Fruit fly (Drosophila melanogaster) whole organism, embryonic: ENCODE data around the gene CG9044.

ENCODE experiments used
- ATbp ChIP-seq: fragments of 200-800 bp; sonication (Bioruptor generic); optimal IDR thresholded peaks from 2 replicates; lab custom pipeline; 2017; ENCODE audit warnings: missing biosample characterization, mild to moderate bottlenecking, missing genetic modification characterization, missing genetic modification reagents
- Ada2b ChIP-seq: fragments of 200-800 bp; sonication (Bioruptor generic); IDR thresholded peaks from 2 replicates; pipeline ENCODE4 v1.3.6; 2022; ENCODE audit warnings: missing biosample characterization, missing genetic modification characterization
- Aef1 ChIP-seq: fragments of 200-800 bp; sonication (Bioruptor generic); IDR thresholded peaks from 3 replicates; pipeline ENCODE4 v1.3.6; 2022; ENCODE audit warnings: missing biosample characterization, missing genetic modification characterization
- Asciz ChIP-seq: fragments of 200-800 bp; sonication (Bioruptor generic); optimal IDR thresholded peaks from 2 replicates; lab custom pipeline; 2017; ENCODE audit warnings: missing biosample characterization, mild to moderate bottlenecking, missing genetic modification characterization, missing genetic modification reagents
- C15 ChIP-seq: fragments of 200-800 bp; sonication (Bioruptor generic); IDR thresholded peaks from 3 replicates; pipeline ENCODE4 v1.3.6; 2022; ENCODE audit warnings: missing biosample characterization, missing genetic modification characterization
- CG10959 ChIP-seq: fragments of 200-800 bp; sonication (Bioruptor generic); IDR thresholded peaks from 2 replicates; pipeline ENCODE4 v1.3.6; 2022; ENCODE audit warnings: missing biosample characterization, missing genetic modification characterization
- CG11085 ChIP-seq: fragments of 200-800 bp; sonication (Bioruptor generic); IDR thresholded peaks from 2 replicates; pipeline ENCODE4 v1.3.6; 2022; ENCODE audit warnings: missing biosample characterization, missing genetic modification characterization
- CG12769 ChIP-seq: fragments of 200-800 bp; sonication (Bioruptor generic); optimal IDR thresholded peaks from 2 replicates; lab custom pipeline; 2019; ENCODE audit warnings: missing biosample characterization, mild to moderate bottlenecking, missing genetic modification characterization, moderate library complexity
- CG13123 ChIP-seq: fragments of 200-800 bp; sonication (Bioruptor generic); optimal IDR thresholded peaks from 2 replicates; lab custom pipeline; 2016; ENCODE audit warnings: missing biosample characterization, missing genetic modification characterization
- CG14965 ChIP-seq: fragments of 200-800 bp; sonication (Bioruptor generic); optimal IDR thresholded peaks from 2 replicates; lab custom pipeline; 2016; ENCODE audit warnings: missing biosample characterization, missing genetic modification characterization, borderline replicate concordance
- CG17328 ChIP-seq: fragments of 200-800 bp; sonication (Bioruptor generic); IDR thresholded peaks from 2 replicates; pipeline ENCODE4 v1.3.6; 2022; ENCODE audit warnings: missing biosample characterization, missing genetic modification characterization
- CG31441 ChIP-seq: fragments of 200-800 bp; sonication (Bioruptor generic); IDR thresholded peaks from 2 replicates; pipeline ENCODE4 v1.3.6; 2022; ENCODE audit warnings: missing biosample characterization, missing genetic modification characterization
- CG32532 ChIP-seq: fragments of 200-800 bp; sonication (Bioruptor generic); IDR thresholded peaks from 2 replicates; pipeline ENCODE4 v1.3.6; 2022; ENCODE audit warnings: missing biosample characterization, missing genetic modification characterization
- CG5245 ChIP-seq: fragments of 200-800 bp; sonication (Bioruptor generic); optimal IDR thresholded peaks from 3 replicates; lab custom pipeline; 2016; ENCODE audit warnings: missing biosample characterization, missing genetic modification characterization
- CG6765 ChIP-seq: fragments of 200-800 bp; sonication (Bioruptor generic); optimal IDR thresholded peaks from 3 replicates; lab custom pipeline; 2017; ENCODE audit warnings: missing biosample characterization, mild to moderate bottlenecking, missing genetic modification characterization
- CG7372 ChIP-seq: fragments of 200-800 bp; sonication (Bioruptor generic); IDR thresholded peaks from 2 replicates; pipeline ENCODE4 v1.3.6; 2022; ENCODE audit warnings: missing biosample characterization, missing genetic modification characterization
- CG7839 ChIP-seq: fragments of 200-800 bp; sonication (Bioruptor generic); optimal IDR thresholded peaks from 3 replicates; lab custom pipeline; 2018; ENCODE audit warnings: missing biosample characterization, mild to moderate bottlenecking, missing genetic modification characterization, moderate library complexity
- CG8089 ChIP-seq: fragments of 200-800 bp; sonication (Bioruptor generic); optimal IDR thresholded peaks from 3 replicates; lab custom pipeline; 2016; ENCODE audit warnings: missing biosample characterization, missing genetic modification characterization
- CG9437 ChIP-seq: fragments of 200-800 bp; sonication (Bioruptor generic); optimal IDR thresholded peaks from 2 replicates; lab custom pipeline; 2018; ENCODE audit warnings: missing biosample characterization, mild to moderate bottlenecking, missing genetic modification characterization
- Dip3 ChIP-seq: fragments of 200-800 bp; sonication (Bioruptor generic); optimal IDR thresholded peaks from 3 replicates; lab custom pipeline; 2016; ENCODE audit warnings: missing biosample characterization, missing genetic modification characterization
- Doc3 ChIP-seq: fragments of 200-800 bp; sonication (Bioruptor generic); IDR thresholded peaks from 3 replicates; pipeline ENCODE4 v1.3.6; 2022; ENCODE audit warnings: missing biosample characterization, missing genetic modification characterization; ENCODE audit not compliant: partially characterized antibody
- GATAe ChIP-seq: fragments of 200-800 bp; sonication (Bioruptor generic); conservative IDR thresholded peaks from 2 replicates; pipeline ENCODE4 v1.3.6; 2022; ENCODE audit warnings: missing biosample characterization, missing genetic modification characterization
- Hr3 ChIP-seq: fragments of 200-800 bp; sonication (Bioruptor generic); optimal IDR thresholded peaks from 3 replicates; lab custom pipeline; 2016; ENCODE audit warnings: missing biosample characterization, missing genetic modification characterization
- Med ChIP-seq: fragments of 200-800 bp; sonication (Bioruptor generic); peaks from one replicate; lab custom pipeline; 2016; ENCODE audit warnings: missing biosample characterization, missing genetic modification characterization, mild to moderate bottlenecking, inconsistent platforms, moderate library complexity
- Mes4 ChIP-seq: fragments of 200-800 bp; sonication (Bioruptor generic); optimal IDR thresholded peaks from 2 replicates; lab custom pipeline; 2016; ENCODE audit warnings: missing biosample characterization, missing genetic modification characterization
- Mrtf ChIP-seq: fragments of 200-800 bp; sonication (Bioruptor generic); IDR thresholded peaks from 3 replicates; pipeline ENCODE4 v1.3.6; 2022; ENCODE audit warnings: missing biosample characterization, missing genetic modification characterization
- Nf-YA ChIP-seq: fragments of 200-800 bp; sonication (Bioruptor generic); IDR thresholded peaks from 2 replicates; pipeline ENCODE4 v1.3.6; 2022; ENCODE audit warnings: missing biosample characterization, missing genetic modification characterization
- NfI ChIP-seq: fragments of 200-800 bp; sonication (Bioruptor generic); optimal IDR thresholded peaks from 3 replicates; lab custom pipeline; 2018; ENCODE audit warnings: missing biosample characterization, mild to moderate bottlenecking, missing genetic modification characterization, moderate library complexity
- Oli ChIP-seq: fragments of 200-800 bp; sonication (Bioruptor generic); optimal IDR thresholded peaks from 2 replicates; lab custom pipeline; 2018; ENCODE audit warnings: missing biosample characterization, mild to moderate bottlenecking, missing genetic modification characterization, moderate library complexity
- Rx ChIP-seq: fragments of 200-800 bp; sonication (Bioruptor generic); IDR thresholded peaks from 2 replicates; pipeline ENCODE4 v1.3.6; 2022; ENCODE audit warnings: missing biosample characterization, missing genetic modification characterization
- Sry-β ChIP-seq: fragments of 200-800 bp; sonication (Bioruptor generic); optimal IDR thresholded peaks from 2 replicates; lab custom pipeline; 2018; ENCODE audit warnings: missing biosample characterization, mild to moderate bottlenecking, missing genetic modification characterization, moderate library complexity
- Stat92E ChIP-seq, 3 experiments: fragments of >200 bp in 2 of 3; fragments of 200-800 bp in 1 of 3; sonication (Bioruptor generic) in 1 of 3; optimal IDR thresholded peaks; 2 replicates each; lab custom pipeline; 2017 to 2019; ENCODE audit warnings: missing biosample characterization in 3 of 3, missing genetic modification characterization in 3 of 3, mild to moderate bottlenecking in 1 of 3, moderate library complexity in 1 of 3
- Trl ChIP-seq, 3 experiments: fragments of >200 bp in 2 of 3; fragments of 200-800 bp in 1 of 3; sonication (Bioruptor generic) in 1 of 3; optimal IDR thresholded peaks; 2 replicates in 1 of 3; 3 replicates in 2 of 3; lab custom pipeline; 2016 to 2017; ENCODE audit warnings: missing biosample characterization in 1 of 3, missing genetic modification characterization in 1 of 3
- ac ChIP-seq: fragments of 200-800 bp; sonication (Bioruptor generic); optimal IDR thresholded peaks from 3 replicates; lab custom pipeline; 2017; ENCODE audit warnings: missing biosample characterization, mild to moderate bottlenecking, missing genetic modification characterization
- ase ChIP-seq: fragments of 200-800 bp; sonication (Bioruptor generic); IDR thresholded peaks from 3 replicates; pipeline ENCODE4 v1.3.6; 2022; ENCODE audit warnings: missing biosample characterization, missing genetic modification characterization
- bab2 ChIP-seq: fragments of 200-800 bp; sonication (Bioruptor generic); optimal IDR thresholded peaks from 2 replicates; lab custom pipeline; 2016; ENCODE audit warnings: missing biosample characterization, missing genetic modification characterization
- cato ChIP-seq: fragments of 200-800 bp; sonication (Bioruptor generic); optimal IDR thresholded peaks from 2 replicates; lab custom pipeline; 2016; ENCODE audit warnings: missing biosample characterization, missing genetic modification characterization, borderline replicate concordance
- chn ChIP-seq: fragments of 200-800 bp; sonication (Bioruptor generic); optimal IDR thresholded peaks from 2 replicates; lab custom pipeline; 2016; ENCODE audit warnings: missing biosample characterization, missing genetic modification characterization
- corto ChIP-seq: fragments of 200-800 bp; sonication (Bioruptor generic); optimal IDR thresholded peaks from 2 replicates; lab custom pipeline; 2016; ENCODE audit warnings: missing biosample characterization, mild to moderate bottlenecking, missing genetic modification characterization, moderate library complexity
- emc ChIP-seq: fragments of 200-800 bp; sonication (Bioruptor generic); optimal IDR thresholded peaks from 2 replicates; lab custom pipeline; 2016; ENCODE audit warnings: missing biosample characterization, missing genetic modification characterization
- fu2 ChIP-seq: fragments of 200-800 bp; sonication (Bioruptor generic); optimal IDR thresholded peaks from 2 replicates; lab custom pipeline; 2016; ENCODE audit warnings: missing biosample characterization, missing genetic modification characterization
- hbn ChIP-seq: fragments of 200-800 bp; sonication (Bioruptor generic); IDR thresholded peaks from 2 replicates; pipeline ENCODE4 v1.3.6; 2022; ENCODE audit warnings: missing biosample characterization, missing genetic modification characterization; ENCODE audit not compliant: partially characterized antibody
- lilli ChIP-seq: fragments of 200-800 bp; sonication (Bioruptor generic); optimal IDR thresholded peaks from 3 replicates; lab custom pipeline; 2016; ENCODE audit warnings: missing biosample characterization, missing genetic modification characterization
- onecut ChIP-seq: fragments of 200-800 bp; sonication (Bioruptor generic); IDR thresholded peaks from 2 replicates; pipeline ENCODE4 v1.3.6; 2022; ENCODE audit warnings: missing biosample characterization, missing genetic modification characterization
- psq ChIP-seq: fragments of 200-800 bp; sonication (Bioruptor generic); optimal IDR thresholded peaks from 2 replicates; lab custom pipeline; 2017; ENCODE audit warnings: missing biosample characterization, missing genetic modification characterization
- slp2 ChIP-seq: fragments of 200-800 bp; sonication (Bioruptor generic); optimal IDR thresholded peaks from 2 replicates; lab custom pipeline; 2016; ENCODE audit warnings: missing biosample characterization, missing genetic modification characterization
- tx ChIP-seq: fragments of 200-800 bp; sonication (Bioruptor generic); optimal IDR thresholded peaks from 2 replicates; lab custom pipeline; 2016; ENCODE audit warnings: missing biosample characterization, missing genetic modification characterization
- vnd ChIP-seq: fragments of 200-800 bp; sonication (Bioruptor generic); IDR thresholded peaks from 3 replicates; pipeline ENCODE4 v1.3.6; 2022; ENCODE audit warnings: missing biosample characterization, missing genetic modification characterization; ENCODE audit not compliant: partially characterized antibody
- wdn ChIP-seq: fragments of 200-800 bp; sonication (Bioruptor generic); IDR thresholded peaks from 2 replicates; pipeline ENCODE4 v1.3.6; 2022; ENCODE audit warnings: missing biosample characterization, missing genetic modification characterization
- wek ChIP-seq: fragments of 200-800 bp; sonication (Bioruptor generic); optimal IDR thresholded peaks from 3 replicates; lab custom pipeline; 2018; ENCODE audit warnings: missing biosample characterization, mild to moderate bottlenecking, missing genetic modification characterization, moderate library complexity
- zfh2 ChIP-seq: fragments of 200-800 bp; sonication (Bioruptor generic); optimal IDR thresholded peaks from 2 replicates; lab custom pipeline; 2016; ENCODE audit warnings: missing biosample characterization, missing genetic modification characterization

CG9044 gene

dm6 chr2L:5972005-5972404, 22.8 kb downstream of the CG9044 start (continued):
- TF ChIP-seq ATbp (GFP tag; lab: Kevin White, UChicago): peak; percentile 27
- TF ChIP-seq wdn: 0 out of 2 replicates have a peak, but pooled peaks have one; percentile 32
- TF ChIP-seq chn (GFP tag; lab: Kevin White, UChicago): peak; percentile 5
- no peak for TF ChIP-seq Mrtf (GFP tag; lab: Robert Waterston, UW)
- peak; percentile 47 for TF ChIP-seq NfI (GFP tag; lab: Kevin White, UChicago)
- TF ChIP-seq Asciz: no peak
- peak; percentile 28; the same call in 1 of the 2 replicates for TF ChIP-seq CG11085 (GFP tag; lab: Robert Waterston, UW)
- no peak for TF ChIP-seq emc (GFP tag; lab: Kevin White, UChicago)
- peak; percentile 43 for TF ChIP-seq CG7839
- TF ChIP-seq Dip3 (GFP tag; lab: Kevin White, UChicago): no peak
- peak; percentile 51; the same call in 1 of the 2 replicates for TF ChIP-seq CG32532 (GFP tag; lab: Robert Waterston, UW)
- no peak for TF ChIP-seq CG13123 (GFP tag; lab: Kevin White, UChicago)
- no peak for TF ChIP-seq fu2 (GFP tag; lab: Kevin White, UChicago)
- TF ChIP-seq CG8089: no peak
- no peak for TF ChIP-seq Trl (optimal IDR thresholded peaks at IDR 0.05; lab: Kevin White, UChicago)
- no peak for TF ChIP-seq Trl (GFP tag; optimal IDR thresholded peaks at IDR 0.05; lab: Kevin White, UChicago)
- no peak; the same call in none of the 2 replicates for TF ChIP-seq CG31441 (GFP tag; lab: Robert Waterston, UW)
- TF ChIP-seq wek (GFP tag; lab: Kevin White, UChicago): no peak
- TF ChIP-seq Mes4: no peak
- TF ChIP-seq Ada2b (GFP tag; lab: Robert Waterston, UW): peak; percentile 35; the same call in 1 of the 2 replicates
- peak; percentile 41; the same call in 1 of the 2 replicates for TF ChIP-seq CG17328 (GFP tag; lab: Robert Waterston, UW)
- TF ChIP-seq onecut (GFP tag; lab: Robert Waterston, UW): no peak; the same call in 1 of the 2 replicates
- TF ChIP-seq Aef1: 0 out of 3 replicates have a peak, but pooled peaks have one; percentile 17
- TF ChIP-seq Med (GFP tag; lab: Kevin White, UChicago): peak; percentile 91
- TF ChIP-seq C15 (GFP tag; lab: Robert Waterston, UW): no peak
- TF ChIP-seq ase (GFP tag; lab: Robert Waterston, UW): no peak
- TF ChIP-seq GATAe: no peak; the same call in 1 of the 2 replicates
- no peak for TF ChIP-seq CG14965 (GFP tag; lab: Kevin White, UChicago)
- TF ChIP-seq cato: no peak
- TF ChIP-seq lilli: peak; percentile 66
- no peak for TF ChIP-seq CG9437 (GFP tag; lab: Kevin White, UChicago)
- TF ChIP-seq CG6765 (GFP tag; lab: Kevin White, UChicago): no peak
- TF ChIP-seq psq (GFP tag; lab: Kevin White, UChicago): no peak
- TF ChIP-seq bab2 (GFP tag; lab: Kevin White, UChicago): peak; percentile 14
- peak; percentile 44 for TF ChIP-seq CG12769 (tag; lab: Kevin White, UChicago)
- TF ChIP-seq vnd: no peak
- peak; percentile 26 for TF ChIP-seq zfh2
- no peak for TF ChIP-seq CG5245 (GFP tag; lab: Kevin White, UChicago)
- TF ChIP-seq CG10959: no peak
- TF ChIP-seq Nf-YA (GFP tag; lab: Robert Waterston, UW): no peak
- no peak for TF ChIP-seq Doc3 (GFP tag; lab: Robert Waterston, UW)
- TF ChIP-seq hbn (GFP tag; lab: Robert Waterston, UW): no peak
- TF ChIP-seq Stat92E (GFP tag; optimal IDR thresholded peaks at IDR 0.05; lab: Kevin White, UChicago): no peak
- TF ChIP-seq CG7372 (GFP tag; lab: Robert Waterston, UW): peak; percentile 33; the same call in 1 of the 2 replicates
- TF ChIP-seq tx (GFP tag; lab: Kevin White, UChicago): no peak
- no peak for TF ChIP-seq ac (GFP tag; lab: Kevin White, UChicago)
- no peak for TF ChIP-seq Hr3
- TF ChIP-seq Rx (GFP tag; lab: Robert Waterston, UW): no peak
- peak; percentile 37 for TF ChIP-seq Oli (tag; lab: Kevin White, UChicago)
- no peak for TF ChIP-seq corto
- no peak for TF ChIP-seq slp2 (GFP tag; lab: Kevin White, UChicago)
- no peak for TF ChIP-seq Sry-β (GFP tag; lab: Kevin White, UChicago)
